Fruit fly (Drosophila melanogaster) ovary, adult (tissue): Measurements from ENCODE around the gene CG1545.

Source experiments
- CG17801 ChIP-seq: fragments of 200-800 bp; optimal IDR thresholded peaks from 2 replicates; lab custom pipeline; 2019; ENCODE audit warnings: missing biosample characterization, mild to moderate bottlenecking, missing genetic modification characterization, moderate library complexity; ENCODE audit not compliant: partially characterized antibody

CG1545 gene

DNA sequence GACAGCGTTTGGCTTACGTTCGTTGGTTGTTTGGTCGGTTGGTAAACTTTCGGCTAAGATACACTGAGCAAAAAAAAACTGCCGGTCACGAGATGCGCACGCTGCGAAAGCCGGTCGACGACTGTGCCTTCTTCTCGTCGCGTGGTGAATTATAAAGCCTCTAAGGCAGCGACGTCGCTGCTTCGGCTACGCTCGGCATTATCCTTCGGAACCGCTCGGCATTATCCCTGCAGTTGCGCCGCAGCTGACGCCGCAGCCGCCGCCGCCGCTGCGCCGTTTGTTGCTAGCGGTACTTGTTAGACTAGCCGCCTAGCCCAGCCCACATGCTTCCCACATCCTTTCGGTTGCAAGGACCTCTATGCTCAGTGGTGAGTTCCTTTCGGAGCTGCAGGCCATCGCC lies 19.6 kb downstream of the CG1545 start, which contains the start of gene vex:
vex (minus strand) TSS at position 114 of the 400 bp plus-strand sequence.
- TF ChIP-seq CG17801, result no peak
